Fruit fly (Drosophila melanogaster) whole organism, embryonic: ENCODE measurements around the gene Hip14.

Experiments
- ATbp ChIP-seq: fragments of 200-800 bp; sonication (Bioruptor generic); optimal IDR thresholded peaks from 2 replicates; lab custom pipeline; 2017; ENCODE audit warnings: missing biosample characterization, mild to moderate bottlenecking, missing genetic modification characterization, missing genetic modification reagents
- Awh ChIP-seq: fragments of 200-800 bp; sonication (Bioruptor generic); IDR thresholded peaks from 2 replicates; pipeline ENCODE4, ENCODE4 v1.3.6; 2022; ENCODE audit warnings: missing biosample characterization, missing genetic modification characterization
- Blimp-1 ChIP-seq: fragments of 200-800 bp; sonication (Bioruptor generic); optimal IDR thresholded peaks from 3 replicates; lab custom pipeline; 2018; ENCODE audit warnings: missing biosample characterization, missing genetic modification characterization, mild to moderate bottlenecking, moderate library complexity, missing genetic modification reagents
- CG10209 ChIP-seq: fragments of 200-800 bp; sonication (Bioruptor generic); optimal IDR thresholded peaks from 3 replicates; lab custom pipeline; 2017; ENCODE audit warnings: missing biosample characterization, mild to moderate bottlenecking, missing genetic modification characterization, missing genetic modification reagents
- CG10565 ChIP-seq: fragments of 200-800 bp; sonication (Bioruptor generic); optimal IDR thresholded peaks from 3 replicates; lab custom pipeline; 2016; ENCODE audit warnings: missing biosample characterization, mild to moderate bottlenecking, missing genetic modification characterization
- CG11456 ChIP-seq: fragments of 200-800 bp; sonication (Bioruptor generic); IDR thresholded peaks from 3 replicates; pipeline ENCODE4 v1.3.6; 2022; ENCODE audit warnings: missing biosample characterization, missing genetic modification characterization
- CG13296 ChIP-seq: fragments of 200-800 bp; sonication (Bioruptor generic); optimal IDR thresholded peaks from 3 replicates; lab custom pipeline; 2018; ENCODE audit warnings: missing biosample characterization, mild to moderate bottlenecking, missing genetic modification characterization
- CG13894 ChIP-seq: fragments of 200-800 bp; sonication (Bioruptor generic); optimal IDR thresholded peaks from 3 replicates; lab custom pipeline; 2018; ENCODE audit warnings: missing biosample characterization, mild to moderate bottlenecking, missing genetic modification characterization, moderate library complexity
- CG18011 ChIP-seq: fragments of 200-800 bp; sonication (Bioruptor generic); optimal IDR thresholded peaks from 2 replicates; lab custom pipeline; 2017; ENCODE audit warnings: missing biosample characterization, missing genetic modification characterization, mild to moderate bottlenecking, moderate library complexity, missing genotype
- CG18476 ChIP-seq: fragments of 200-800 bp; sonication (Bioruptor generic); optimal IDR thresholded peaks from 2 replicates; lab custom pipeline; 2016; ENCODE audit warnings: missing biosample characterization, mild to moderate bottlenecking, missing genetic modification characterization
- CG2129 ChIP-seq: fragments of 200-800 bp; sonication (Bioruptor generic); IDR thresholded peaks from 2 replicates; pipeline ENCODE4 v1.3.6; 2022; ENCODE audit warnings: missing biosample characterization, missing genetic modification characterization; ENCODE audit not compliant: partially characterized antibody
- CG3847 ChIP-seq: fragments of 200-800 bp; sonication (Bioruptor generic); IDR thresholded peaks from 2 replicates; pipeline ENCODE4 v1.3.6; 2022; ENCODE audit warnings: missing biosample characterization, missing genetic modification characterization
- CG6254 ChIP-seq: fragments of 200-800 bp; sonication (Bioruptor generic); optimal IDR thresholded peaks from 3 replicates; lab custom pipeline; 2017; ENCODE audit warnings: mild to moderate bottlenecking, missing biosample characterization, missing genetic modification reagents, missing genetic modification characterization
- CG6689 ChIP-seq: fragments of 200-800 bp; sonication (Bioruptor generic); IDR thresholded peaks from 2 replicates; pipeline ENCODE4 v1.3.6; 2022; ENCODE audit warnings: missing biosample characterization, missing genetic modification characterization
- CG6765 ChIP-seq: fragments of 200-800 bp; sonication (Bioruptor generic); optimal IDR thresholded peaks from 3 replicates; lab custom pipeline; 2017; ENCODE audit warnings: missing biosample characterization, mild to moderate bottlenecking, missing genetic modification characterization
- CG6854 ChIP-seq: fragments of 200-800 bp; sonication (Bioruptor generic); optimal IDR thresholded peaks from 3 replicates; lab custom pipeline; 2017; ENCODE audit warnings: missing biosample characterization, mild to moderate bottlenecking, missing genetic modification characterization
- CG9437 ChIP-seq: fragments of 200-800 bp; sonication (Bioruptor generic); optimal IDR thresholded peaks from 2 replicates; lab custom pipeline; 2018; ENCODE audit warnings: missing biosample characterization, mild to moderate bottlenecking, missing genetic modification characterization
- Chrac-16 ChIP-seq: fragments of 200-800 bp; sonication (Bioruptor generic); optimal IDR thresholded peaks from 3 replicates; lab custom pipeline; 2016; ENCODE audit warnings: missing biosample characterization, missing genetic modification characterization
- Dip2 ChIP-seq: fragments of 200-800 bp; sonication (Bioruptor generic); IDR thresholded peaks from 2 replicates; pipeline ENCODE4 v1.3.6; 2022; ENCODE audit warnings: missing biosample characterization, missing genetic modification characterization
- Dp ChIP-seq: fragments of 200-800 bp; sonication (Bioruptor generic); optimal IDR thresholded peaks from 2 replicates; lab custom pipeline; 2018; ENCODE audit warnings: missing biosample characterization, mild to moderate bottlenecking, missing genetic modification characterization, moderate library complexity
- ERR ChIP-seq: fragments of 200-800 bp; sonication (Bioruptor generic); optimal IDR thresholded peaks from 2 replicates; lab custom pipeline; 2016; ENCODE audit warnings: missing biosample characterization, missing genetic modification characterization
- Lpt ChIP-seq: fragments of >200 bp; optimal IDR thresholded peaks from 2 replicates; lab custom pipeline; 2018; ENCODE audit warnings: missing biosample characterization, missing genetic modification characterization
- Poxn ChIP-seq: fragments of 200-800 bp; sonication (Bioruptor generic); IDR thresholded peaks from 2 replicates; pipeline ENCODE4 v1.3.6; 2022; ENCODE audit warnings: missing biosample characterization, missing genetic modification characterization
- Rfx ChIP-seq: fragments of 200-800 bp; sonication (Bioruptor generic); IDR thresholded peaks from 2 replicates; pipeline ENCODE4 v1.3.6; 2022; ENCODE audit warnings: missing biosample characterization, missing genetic modification characterization
- Rx ChIP-seq: fragments of 200-800 bp; sonication (Bioruptor generic); IDR thresholded peaks from 2 replicates; pipeline ENCODE4 v1.3.6; 2022; ENCODE audit warnings: missing biosample characterization, missing genetic modification characterization
- Sry-β ChIP-seq: fragments of 200-800 bp; sonication (Bioruptor generic); optimal IDR thresholded peaks from 2 replicates; lab custom pipeline; 2018; ENCODE audit warnings: missing biosample characterization, mild to moderate bottlenecking, missing genetic modification characterization, moderate library complexity
- Xrp1 ChIP-seq: fragments of 200-800 bp; sonication (Bioruptor generic); IDR thresholded peaks from 2 replicates; pipeline ENCODE4 v1.3.6; 2022; ENCODE audit warnings: missing biosample characterization, missing genetic modification characterization
- YL-1 ChIP-seq: fragments of 200-800 bp; sonication (Bioruptor generic); optimal IDR thresholded peaks from 3 replicates; lab custom pipeline; 2017; ENCODE audit warnings: missing biosample characterization, mild to moderate bottlenecking, missing genetic modification characterization
- bcd ChIP-seq: fragments of 200-800 bp; sonication (Bioruptor generic); optimal IDR thresholded peaks from 2 replicates; lab custom pipeline; 2017; ENCODE audit warnings: missing biosample characterization, mild to moderate bottlenecking, missing genetic modification characterization
- cas ChIP-seq: fragments of 200-800 bp; sonication (Bioruptor generic); IDR thresholded peaks from 2 replicates; pipeline ENCODE4 v1.3.6; 2022; ENCODE audit warnings: missing biosample characterization, missing genetic modification characterization
- corto ChIP-seq: fragments of 200-800 bp; sonication (Bioruptor generic); optimal IDR thresholded peaks from 2 replicates; lab custom pipeline; 2016; ENCODE audit warnings: missing biosample characterization, mild to moderate bottlenecking, missing genetic modification characterization, moderate library complexity
- cwo ChIP-seq: fragments of 200-800 bp; sonication (Bioruptor generic); optimal IDR thresholded peaks from 3 replicates; lab custom pipeline; 2017; ENCODE audit warnings: missing biosample characterization, missing genetic modification characterization, mild to moderate bottlenecking, moderate library complexity, missing genetic modification reagents
- da ChIP-seq: fragments of 200-800 bp; sonication (Bioruptor generic); optimal IDR thresholded peaks from 2 replicates; lab custom pipeline; 2016; ENCODE audit warnings: missing biosample characterization, missing genetic modification characterization
- emc ChIP-seq: fragments of 200-800 bp; sonication (Bioruptor generic); optimal IDR thresholded peaks from 2 replicates; lab custom pipeline; 2016; ENCODE audit warnings: missing biosample characterization, missing genetic modification characterization
- ems ChIP-seq: fragments of 200-800 bp; sonication (Bioruptor generic); optimal IDR thresholded peaks from 3 replicates; lab custom pipeline; 2016; ENCODE audit warnings: missing biosample characterization, missing genetic modification characterization
- ewg ChIP-seq: fragments of 200-800 bp; sonication (Bioruptor generic); optimal IDR thresholded peaks from 3 replicates; lab custom pipeline; 2017; ENCODE audit warnings: mild to moderate bottlenecking, missing biosample characterization, missing genetic modification reagents, missing genetic modification characterization
- gcm2 ChIP-seq: fragments of 200-800 bp; sonication (Bioruptor generic); optimal IDR thresholded peaks from 2 replicates; lab custom pipeline; 2016; ENCODE audit warnings: missing biosample characterization, missing genetic modification characterization
- gfzf ChIP-seq: fragments of 200-800 bp; sonication (Bioruptor generic); optimal IDR thresholded peaks from 2 replicates; lab custom pipeline; 2016; ENCODE audit warnings: missing biosample characterization, mild to moderate bottlenecking, missing genetic modification characterization, moderate library complexity
- her ChIP-seq: fragments of 200-800 bp; sonication (Bioruptor generic); optimal IDR thresholded peaks from 2 replicates; lab custom pipeline; 2016; ENCODE audit warnings: missing biosample characterization, missing genetic modification characterization
- ind ChIP-seq: fragments of 200-800 bp; sonication (Bioruptor generic); optimal IDR thresholded peaks from 3 replicates; lab custom pipeline; 2016; ENCODE audit warnings: missing biosample characterization, missing genetic modification characterization
- kay ChIP-seq: fragments of 200-800 bp; sonication (Bioruptor generic); optimal IDR thresholded peaks from 2 replicates; lab custom pipeline; 2016; ENCODE audit warnings: missing biosample characterization, missing genetic modification characterization
- mld ChIP-seq: fragments of 200-800 bp; sonication (Bioruptor generic); IDR thresholded peaks from 3 replicates; pipeline ENCODE4 v1.3.6; 2022; ENCODE audit warnings: missing biosample characterization, missing genetic modification characterization; ENCODE audit not compliant: partially characterized antibody
- nau ChIP-seq: fragments of 200-800 bp; sonication (Bioruptor generic); optimal IDR thresholded peaks from 3 replicates; lab custom pipeline; 2017; ENCODE audit warnings: missing biosample characterization, mild to moderate bottlenecking, missing genetic modification characterization, missing genetic modification reagents
- pfk ChIP-seq: fragments of 200-800 bp; sonication (Bioruptor generic); optimal IDR thresholded peaks from 2 replicates; lab custom pipeline; 2018; ENCODE audit warnings: missing biosample characterization, mild to moderate bottlenecking, missing genetic modification characterization, moderate library complexity
- repo ChIP-seq: fragments of 200-800 bp; sonication (Bioruptor generic); optimal IDR thresholded peaks from 2 replicates; lab custom pipeline; 2016; ENCODE audit warnings: missing biosample characterization, missing genetic modification characterization
- rib ChIP-seq: fragments of 200-800 bp; sonication (Bioruptor generic); IDR thresholded peaks from 2 replicates; pipeline ENCODE4 v1.3.6; 2022; ENCODE audit warnings: missing biosample characterization, missing genetic modification characterization
- seq ChIP-seq: fragments of 200-800 bp; sonication (Bioruptor generic); IDR thresholded peaks from 2 replicates; pipeline ENCODE4 v1.3.6; 2022; ENCODE audit warnings: missing biosample characterization, missing genetic modification characterization
- shn ChIP-seq: fragments of 200-800 bp; sonication (Bioruptor generic); optimal IDR thresholded peaks from 3 replicates; lab custom pipeline; 2016; ENCODE audit warnings: missing biosample characterization, missing genetic modification characterization
- sisA ChIP-seq: fragments of 200-800 bp; sonication (Bioruptor generic); IDR thresholded peaks from 2 replicates; pipeline ENCODE4 v1.3.6; 2022; ENCODE audit warnings: missing biosample characterization, missing genetic modification characterization
- zen ChIP-seq: fragments of 200-800 bp; sonication (Bioruptor generic); optimal IDR thresholded peaks from 3 replicates; lab custom pipeline; 2018; ENCODE audit warnings: missing biosample characterization, mild to moderate bottlenecking, missing genetic modification characterization, moderate library complexity
- zfh1 ChIP-seq: fragments of 200-800 bp; sonication (Bioruptor generic); IDR thresholded peaks from 3 replicates; pipeline ENCODE4 v1.3.6; 2022; ENCODE audit warnings: missing biosample characterization, missing genetic modification characterization

Hip14 gene

dm6 chr3L:15988039-15988546 lies at the start of gene Hip14 (continued):
- TF ChIP-seq CG3847 (GFP tag; lab: Robert Waterston, UW) (0 out of 2 replicates have a peak, but pooled peaks have one; percentile 14), CG6254 (GFP tag; lab: Kevin White, UChicago) (no peak), Chrac-16 (GFP tag; lab: Kevin White, UChicago) (no peak), CG11456 (GFP tag; lab: Robert Waterston, UW) (no peak), her (GFP tag; lab: Kevin White, UChicago) (no peak), zfh1 (GFP tag; lab: Robert Waterston, UW) (0 out of 3 replicates have a peak, but pooled peaks have one; percentile 38), Rfx (GFP tag; lab: Robert Waterston, UW) (no peak), Lpt (GFP tag; lab: Kevin White, UChicago) (no peak), gfzf (peak; percentile 53), Dip2 (GFP tag; lab: Robert Waterston, UW) (no peak), shn (GFP tag; lab: Kevin White, UChicago) (no peak), emc (GFP tag; lab: Kevin White, UChicago) (no peak), ewg (no peak), ind (GFP tag; lab: Kevin White, UChicago) (no peak), Rx (GFP tag; lab: Robert Waterston, UW) (no peak), Sry-β (GFP tag; lab: Kevin White, UChicago) (no peak), CG10209 (GFP tag; lab: Kevin White, UChicago) (no peak), cwo (GFP tag; lab: Kevin White, UChicago) (no peak), gcm2 (GFP tag; lab: Kevin White, UChicago) (no peak), zen (tag; lab: Kevin White, UChicago) (no peak), ems (GFP tag; lab: Kevin White, UChicago) (no peak), CG18011 (GFP tag; lab: Kevin White, UChicago) (no peak), CG13296 (GFP tag; lab: Kevin White, UChicago) (peak; percentile 22), CG6854 (no peak), repo (GFP tag; lab: Kevin White, UChicago) (no peak), pfk (GFP tag; lab: Kevin White, UChicago) (no peak), CG6765 (GFP tag; lab: Kevin White, UChicago) (no peak), Dp (GFP tag; lab: Kevin White, UChicago) (peak; percentile 39), CG13894 (tag; lab: Kevin White, UChicago) (no peak), rib (GFP tag; lab: Robert Waterston, UW) (no peak), kay (GFP tag; lab: Kevin White, UChicago) (no peak), CG18476 (GFP tag; lab: Kevin White, UChicago) (no peak), nau (no peak), cas (GFP tag; lab: Robert Waterston, UW) (no peak), Xrp1 (GFP tag; lab: Robert Waterston, UW) (no peak), CG10565 (no peak), CG6689 (GFP tag; lab: Robert Waterston, UW) (no peak), da (GFP tag; lab: Kevin White, UChicago) (no peak), Awh (no peak), mld (GFP tag; lab: Robert Waterston, UW) (no peak), YL-1 (GFP tag; lab: Kevin White, UChicago) (peak; percentile 84), ATbp (GFP tag; lab: Kevin White, UChicago) (no peak), corto (GFP tag; lab: Kevin White, UChicago) (no peak), seq (GFP tag; lab: Robert Waterston, UW) (peak; percentile 77), Poxn (no peak), sisA (GFP tag; lab: Robert Waterston, UW) (no peak), bcd (GFP tag; lab: Kevin White, UChicago) (no peak), Blimp-1 (GFP tag; lab: Kevin White, UChicago) (no peak), ERR (GFP tag; lab: Kevin White, UChicago) (peak; percentile 10), CG2129 (GFP tag; lab: Robert Waterston, UW) (no peak), CG9437 (GFP tag; lab: Kevin White, UChicago) (no peak)
